Worm (Caenorhabditis elegans): Measurements from ENCODE around the gene uncp-18.

The uncp-18 gene

ce11 chrIV:396373-396772, 6.0 kb downstream of the uncp-18 start, which contains the start of gene rrp-8:
TSS of gene rrp-8 (plus strand) at chrIV:396545.
- TF ChIP-seq elt-3 (tag; optimal IDR thresholded peaks at IDR 0.05) (no peak), eor-1 (tag; optimal IDR thresholded peaks at IDR 0.05) (no peak), snpc-4 (tag; optimal IDR thresholded peaks at IDR 0.05) (no peak)

ce11 chrIV:401395-401794, 11.0 kb downstream of the uncp-18 start, which contains the start of gene gpa-4:
TSS of gene gpa-4 (plus strand) at chrIV:401695.
- TF ChIP-seq nhr-77 (tag; optimal IDR thresholded peaks at IDR 0.05): no peak
- no peak for TF ChIP-seq nhr-43 (tag; optimal IDR thresholded peaks at IDR 0.05; ENCODE audit: poor library complexity, severe bottlenecking)
- TF ChIP-seq sea-2 (GFP tag; optimal IDR thresholded peaks at IDR 0.05): no peak
- TF ChIP-seq fkh-2 (tag; optimal IDR thresholded peaks at IDR 0.05): no peak
- no peak for TF ChIP-seq pha-4 (tag; optimal IDR thresholded peaks at IDR 0.05)
- TF ChIP-seq lin-15B (tag; optimal IDR thresholded peaks at IDR 0.05): no peak
- no peak for TF ChIP-seq egl-27 (tag; optimal IDR thresholded peaks at IDR 0.05)
- no peak for TF ChIP-seq mml-1 (tag; optimal IDR thresholded peaks at IDR 0.05)
- no peak for TF ChIP-seq mdl-1 (tag; optimal IDR thresholded peaks at IDR 0.05)
- TF ChIP-seq nhr-28 (tag; optimal IDR thresholded peaks at IDR 0.05): no peak
- TF ChIP-seq ceh-82 (tag; optimal IDR thresholded peaks at IDR 0.05): no peak
- TF ChIP-seq elt-1 (tag; optimal IDR thresholded peaks at IDR 0.05): no peak
- no peak for TF ChIP-seq nfya-1 (tag; optimal IDR thresholded peaks at IDR 0.05; ENCODE audit: insufficient read depth)
- no peak for TF ChIP-seq fos-1 (tag; optimal IDR thresholded peaks at IDR 0.05)
- TF ChIP-seq ztf-11 (tag; optimal IDR thresholded peaks at IDR 0.05): no peak
- TF ChIP-seq nhr-67 (tag; optimal IDR thresholded peaks at IDR 0.05): no peak
- no peak for TF ChIP-seq snpc-4 (tag; optimal IDR thresholded peaks at IDR 0.05)
- no peak for TF ChIP-seq R02D3.7 (tag; optimal IDR thresholded peaks at IDR 0.05)
- no peak for TF ChIP-seq ZK546.5 (tag; optimal IDR thresholded peaks at IDR 0.05)

- peak; percentile 4 for TF ChIP-seq pha-4 (tag; optimal IDR thresholded peaks at IDR 0.05)
- peak; percentile 53 for TF ChIP-seq elt-2 (tag; optimal IDR thresholded peaks at IDR 0.05)
- no peak for TF ChIP-seq ceh-16 (tag; optimal IDR thresholded peaks at IDR 0.05)
- no peak for TF ChIP-seq nhr-43 (tag; optimal IDR thresholded peaks at IDR 0.05; ENCODE audit: poor library complexity, severe bottlenecking)
- peak; percentile 10 for TF ChIP-seq pqm-1 (tag; optimal IDR thresholded peaks at IDR 0.05)
Measured at ce11 chrIV:408892-409291, 18.5 kb downstream of the uncp-18 start.

ce11 chrIV:409935-410334, 19.6 kb downstream of the uncp-18 start, which contains the start of gene kgb-1:
TSS of gene kgb-1 (minus strand) at chrIV:410035.
- TF ChIP-seq nhr-11 (tag; optimal IDR thresholded peaks at IDR 0.05) (no peak), nhr-23 (tag; optimal IDR thresholded peaks at IDR 0.05) (no peak), egl-5 (tag; optimal IDR thresholded peaks at IDR 0.05) (no peak), ceh-82 (tag; optimal IDR thresholded peaks at IDR 0.05) (no peak), R02D3.7 (tag; optimal IDR thresholded peaks at IDR 0.05) (no peak)

- no peak for TF ChIP-seq fkh-2 (tag; optimal IDR thresholded peaks at IDR 0.05)
- TF ChIP-seq ztf-4 (tag; optimal IDR thresholded peaks at IDR 0.05): no peak
- no peak for TF ChIP-seq zag-1 (tag; optimal IDR thresholded peaks at IDR 0.05)
- no peak for TF ChIP-seq ztf-11 (tag; optimal IDR thresholded peaks at IDR 0.05)
- peak; percentile 65 for TF ChIP-seq jun-1 (tag; optimal IDR thresholded peaks at IDR 0.05)
- no peak for TF ChIP-seq nhr-67 (tag; optimal IDR thresholded peaks at IDR 0.05)
- TF ChIP-seq pqm-1 (tag; optimal IDR thresholded peaks at IDR 0.05): peak; percentile 58
- TF ChIP-seq nhr-43 (tag; optimal IDR thresholded peaks at IDR 0.05; ENCODE audit: poor library complexity, severe bottlenecking): peak; percentile 68
- no peak for TF ChIP-seq ama-1 (optimal IDR thresholded peaks at IDR 0.05)
- no peak for TF ChIP-seq mml-1 (tag; optimal IDR thresholded peaks at IDR 0.05)
- no peak for TF ChIP-seq fkh-10 (GFP tag; optimal IDR thresholded peaks at IDR 0.05)
- TF ChIP-seq egl-27 (tag; optimal IDR thresholded peaks at IDR 0.05): no peak
- no peak for TF ChIP-seq fos-1 (tag; optimal IDR thresholded peaks at IDR 0.05)
- no peak for TF ChIP-seq sea-2 (GFP tag; optimal IDR thresholded peaks at IDR 0.05)
- peak; percentile 76 for TF ChIP-seq nfya-1 (tag; optimal IDR thresholded peaks at IDR 0.05; ENCODE audit: insufficient read depth)
- peak; percentile 56 for TF ChIP-seq lin-15B (tag; optimal IDR thresholded peaks at IDR 0.05)
- no peak for TF ChIP-seq lin-39 (tag; optimal IDR thresholded peaks at IDR 0.05)
- TF ChIP-seq nhr-237 (tag; optimal IDR thresholded peaks at IDR 0.05): no peak
- TF ChIP-seq nhr-76 (tag; optimal IDR thresholded peaks at IDR 0.05): no peak
- TF ChIP-seq ceh-82 (tag; optimal IDR thresholded peaks at IDR 0.05): no peak
- peak; percentile 13 for TF ChIP-seq nhr-77 (tag; optimal IDR thresholded peaks at IDR 0.05)
- peak; percentile 93 for TF ChIP-seq pha-4 (tag; optimal IDR thresholded peaks at IDR 0.05)
- peak; percentile 79 for TF ChIP-seq skn-1 (tag; optimal IDR thresholded peaks at IDR 0.05)
- TF ChIP-seq nhr-28 (tag; optimal IDR thresholded peaks at IDR 0.05): no peak
- TF ChIP-seq nhr-12 (tag; optimal IDR thresholded peaks at IDR 0.05): no peak
- TF ChIP-seq egl-5 (tag; optimal IDR thresholded peaks at IDR 0.05): no peak
- peak; percentile 53 for TF ChIP-seq nhr-25 (tag; optimal IDR thresholded peaks at IDR 0.05)
- peak; percentile 59 for TF ChIP-seq hmg-11 (tag; optimal IDR thresholded peaks at IDR 0.05)
- TF ChIP-seq mdl-1 (tag; optimal IDR thresholded peaks at IDR 0.05): no peak
- peak; percentile 73 for TF ChIP-seq elt-2 (tag; optimal IDR thresholded peaks at IDR 0.05)
- TF ChIP-seq unc-39 (tag; optimal IDR thresholded peaks at IDR 0.05): no peak
- TF ChIP-seq elt-1 (tag; optimal IDR thresholded peaks at IDR 0.05): no peak
- TF ChIP-seq eor-1 (tag; optimal IDR thresholded peaks at IDR 0.05): no peak
- peak; percentile 47 for TF ChIP-seq R02D3.7 (tag; optimal IDR thresholded peaks at IDR 0.05)
- no peak for TF ChIP-seq daf-12 (tag; optimal IDR thresholded peaks at IDR 0.05)
- no peak for TF ChIP-seq aly-2 (tag; optimal IDR thresholded peaks at IDR 0.05)
Measured at ce11 chrIV:410420-410891, 20.1 kb downstream of the uncp-18 start, which contains the start of gene T07A9.12. TSS of gene T07A9.12 (plus strand) at chrIV:410867.

Data from whole organism, L3 larva.